Fruit fly (Drosophila melanogaster): ENCODE results near the gene CG4998.

The CG4998 gene

DNA sequence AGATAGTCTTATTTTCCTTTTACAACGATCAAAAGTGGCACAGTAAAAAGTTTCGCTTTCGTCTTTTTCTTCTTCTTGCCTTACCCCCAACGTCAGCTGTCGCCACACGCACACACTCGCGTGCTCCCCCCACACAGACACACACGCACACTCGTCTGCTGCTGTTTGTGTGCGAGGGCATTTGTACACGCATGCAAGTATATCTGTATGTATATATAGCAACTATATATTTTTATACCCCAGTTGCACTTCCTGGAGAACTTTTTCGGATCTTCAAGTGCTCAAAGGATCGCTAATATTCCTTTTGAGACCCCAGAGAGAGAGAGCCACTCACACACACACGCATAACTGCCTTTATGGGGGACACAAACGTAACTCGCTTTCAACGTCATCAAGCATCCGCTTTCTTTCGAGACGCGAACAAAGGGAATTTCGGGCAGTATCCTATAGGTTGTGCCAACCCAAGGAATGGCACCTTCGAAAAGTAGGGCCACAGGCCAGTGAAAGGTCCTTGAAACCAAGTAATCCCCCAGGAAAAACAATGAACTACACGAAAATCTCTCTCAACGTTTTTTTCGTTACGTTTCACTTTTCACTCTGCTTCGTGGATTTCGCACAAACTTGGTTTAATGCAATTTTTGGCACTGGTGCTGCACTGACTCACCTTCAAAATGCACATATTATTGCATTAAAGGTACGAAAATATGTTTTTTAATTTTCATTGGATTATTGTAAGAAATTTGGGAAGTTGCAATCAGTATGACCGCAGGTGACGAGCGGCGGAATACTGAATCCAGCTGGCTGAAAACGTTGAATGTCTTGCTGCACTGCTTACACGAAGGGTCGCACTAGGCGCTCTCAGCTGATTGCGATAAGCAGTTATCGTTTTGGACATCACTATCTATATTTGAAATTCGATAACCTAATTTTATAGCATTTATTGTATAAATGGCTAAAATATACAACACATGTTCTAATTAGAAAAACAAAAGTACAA is 39.3 kb downstream of the CG4998 start, which contains the start of gene roq (continued):
- TF ChIP-seq CG6813 (GFP tag; optimal IDR thresholded peaks at IDR 0.05) (no peak), CG3407 (GFP tag; optimal IDR thresholded peaks at IDR 0.05) (no peak), CG10431 (GFP tag; optimal IDR thresholded peaks at IDR 0.05) (no peak), Scr (GFP tag; IDR thresholded peaks at IDR 0.05; ENCODE audit: partially characterized antibody) (peak; percentile 38), Sin3A (optimal IDR thresholded peaks at IDR 0.05) (peak; percentile 19), CG14965 (GFP tag; optimal IDR thresholded peaks at IDR 0.05; ENCODE audit: borderline replicate concordance) (no peak), gt (GFP tag; IDR thresholded peaks at IDR 0.05) (no peak), luna (GFP tag; optimal IDR thresholded peaks at IDR 0.05) (no peak), sr (GFP tag; IDR thresholded peaks at IDR 0.05) (no peak), CG15011 (GFP tag; optimal IDR thresholded peaks at IDR 0.05) (no peak), ssp (GFP tag; IDR thresholded peaks at IDR 0.05) (no peak; the same call in 1 of the 2 replicates), Ets97D (GFP tag; optimal IDR thresholded peaks at IDR 0.05) (peak; percentile 70), salm (tag; optimal IDR thresholded peaks at IDR 0.05) (no peak), NC2β (GFP tag; optimal IDR thresholded peaks at IDR 0.05) (peak; percentile 17), prd (optimal IDR thresholded peaks at IDR 0.05) (no peak), prd (GFP tag; IDR thresholded peaks at IDR 0.05) (no peak), CG2199 (GFP tag; IDR thresholded peaks at IDR 0.05) (no peak), crol (GFP tag; IDR thresholded peaks at IDR 0.05) (no peak), CG6254 (GFP tag; optimal IDR thresholded peaks at IDR 0.05) (no peak), Dp (GFP tag; optimal IDR thresholded peaks at IDR 0.05) (peak; percentile 86), CG32772 (GFP tag; IDR thresholded peaks at IDR 0.05) (no peak), gem (tag; optimal IDR thresholded peaks at IDR 0.05) (no peak), CG11398 (GFP tag; optimal IDR thresholded peaks at IDR 0.05) (no peak), Antp (GFP tag; optimal IDR thresholded peaks at IDR 0.05) (no peak), Ada2b (GFP tag; IDR thresholded peaks at IDR 0.05) (no peak), CG4424 (GFP tag; optimal IDR thresholded peaks at IDR 0.05) (no peak), wdn (GFP tag; IDR thresholded peaks at IDR 0.05) (no peak), ERR (GFP tag; optimal IDR thresholded peaks at IDR 0.05) (no peak), mld (GFP tag; IDR thresholded peaks at IDR 0.05; ENCODE audit: partially characterized antibody) (peak; percentile 50; the same call in 1 of the 3 replicates), C15 (GFP tag; IDR thresholded peaks at IDR 0.05) (no peak), Dip3 (GFP tag; optimal IDR thresholded peaks at IDR 0.05) (no peak), Lpt (GFP tag; optimal IDR thresholded peaks at IDR 0.05) (no peak), ato (GFP tag; IDR thresholded peaks at IDR 0.05; ENCODE audit: partially characterized antibody) (peak; percentile 46; the same call in 1 of the 2 replicates), CG4282 (GFP tag; optimal IDR thresholded peaks at IDR 0.05) (no peak), CG12744 (GFP tag; optimal IDR thresholded peaks at IDR 0.05) (no peak), CG12219 (GFP tag; optimal IDR thresholded peaks at IDR 0.05) (no peak), CG15479 (GFP tag; optimal IDR thresholded peaks at IDR 0.05) (no peak), hbn (GFP tag; IDR thresholded peaks at IDR 0.05; ENCODE audit: partially characterized antibody) (peak; percentile 44; the same call in 1 of the 2 replicates), Max (GFP tag; optimal IDR thresholded peaks at IDR 0.05) (no peak), CG6272 (GFP tag; IDR thresholded peaks at IDR 0.05) (no peak), Bgb (GFP tag; IDR thresholded peaks at IDR 0.05; ENCODE audit: partially characterized antibody) (peak; percentile 67), CG2116 (GFP tag; optimal IDR thresholded peaks at IDR 0.05) (peak; percentile 87), shn (GFP tag; optimal IDR thresholded peaks at IDR 0.05) (no peak), az2 (GFP tag; optimal IDR thresholded peaks at IDR 0.05) (no peak), CG12659 (GFP tag; optimal IDR thresholded peaks at IDR 0.05) (peak; percentile 61), unpg (GFP tag; optimal IDR thresholded peaks at IDR 0.05) (no peak), CG34376 (GFP tag; optimal IDR thresholded peaks at IDR 0.05) (peak; percentile 17), CG3163 (GFP tag; optimal IDR thresholded peaks at IDR 0.05) (no peak), eve (GFP tag; optimal IDR thresholded peaks at IDR 0.05) (no peak)
